Worm (Caenorhabditis elegans) whole organism, young adult: Measurements from ENCODE around the gene F44E2.10.

Experiments used
- B0336.3 ChIP-seq: fragments of 200-800 bp; sonication (Bioruptor generic); IDR thresholded peaks from 2 replicates; pipeline ENCODE4 v1.3.6; 2022; ENCODE audit warnings: missing genetic modification characterization, missing compliant biosample characterization
- D2030.7 ChIP-seq: fragments of 200-800 bp; sonication (Bioruptor generic); IDR thresholded peaks from 2 replicates; pipeline ENCODE4 v1.3.6; 2022; ENCODE audit warnings: missing genetic modification reagents, missing genetic modification characterization, missing compliant biosample characterization
- F49E8.2 ChIP-seq: sonication (generic microtip); optimal IDR thresholded peaks from 3 replicates; lab custom pipeline; 2017; ENCODE audit warnings: missing genetic modification characterization, mild to moderate bottlenecking, missing compliant biosample characterization, antibody characterized with exemption, moderate library complexity; ENCODE audit not compliant: insufficient read depth
- K11D2.4 ChIP-seq: fragments of 200-800 bp; sonication (Bioruptor generic); IDR thresholded peaks from 2 replicates; pipeline ENCODE4 v1.3.6; 2022; ENCODE audit warnings: missing genetic modification reagents, missing genetic modification characterization, missing compliant biosample characterization
- K12H6.12 ChIP-seq: fragments of 200-800 bp; sonication (Bioruptor generic); optimal IDR thresholded peaks from 2 replicates; lab custom pipeline; 2018; ENCODE audit warnings: mild to moderate bottlenecking, missing genetic modification characterization, missing compliant biosample characterization
- T07F8.4 ChIP-seq: sonication (generic microtip); optimal IDR thresholded peaks from 2 replicates; lab custom pipeline; 2016; ENCODE audit warnings: mild to moderate bottlenecking, missing genetic modification characterization, moderate library complexity, missing compliant biosample characterization
- T26A5.8 ChIP-seq: sonication (generic microtip); optimal IDR thresholded peaks from 2 replicates; lab custom pipeline; 2016; ENCODE audit warnings: missing genetic modification characterization, missing compliant biosample characterization
- Y53F4B.3 ChIP-seq: fragments of 200-800 bp; sonication (Bioruptor generic); IDR thresholded peaks from 2 replicates; pipeline ENCODE4 v1.3.6; 2022; ENCODE audit warnings: missing genetic modification reagents, missing genetic modification characterization, missing compliant biosample characterization
- Y53G8AR.9 ChIP-seq: fragments of 200-800 bp; sonication (Bioruptor generic); conservative IDR thresholded peaks from 2 replicates; pipeline ENCODE4 v1.3.6; 2022; ENCODE audit warnings: missing genetic modification reagents, missing genetic modification characterization, missing compliant biosample characterization
- Y56A3A.18 ChIP-seq: fragments of 200-800 bp; sonication (Bioruptor generic); IDR thresholded peaks from 2 replicates; pipeline ENCODE4 v1.3.6; 2022; ENCODE audit warnings: missing genetic modification reagents, missing genetic modification characterization, missing compliant biosample characterization
- Y67H2A.10 ChIP-seq: fragments of 200-800 bp; sonication (Bioruptor generic); conservative IDR thresholded peaks from 2 replicates; pipeline ENCODE4 v1.3.6; 2022; ENCODE audit warnings: missing genetic modification reagents, missing genetic modification characterization, missing compliant biosample characterization
- Y79H2A.3 ChIP-seq: fragments of 200-800 bp; sonication (Bioruptor generic); conservative IDR thresholded peaks from 2 replicates; pipeline ENCODE4 v1.3.6; 2022; ENCODE audit warnings: missing genetic modification reagents, missing genetic modification characterization, missing compliant biosample characterization
- athp-1 ChIP-seq: sonication (generic microtip); optimal IDR thresholded peaks from 2 replicates; lab custom pipeline; 2017; ENCODE audit warnings: mild to moderate bottlenecking, missing genetic modification characterization, missing compliant biosample characterization
- attf-5 ChIP-seq: fragments of 200-800 bp; sonication (Bioruptor generic); optimal IDR thresholded peaks from 2 replicates; lab custom pipeline; 2018; ENCODE audit warnings: mild to moderate bottlenecking, missing genetic modification characterization, missing compliant biosample characterization
- cebp-1 ChIP-seq, 2 experiments: fragments of 200-800 bp in 1 of 2; sonication (Bioruptor generic) in 1 of 2; sonication (generic microtip) in 1 of 2; IDR thresholded peaks in 1 of 2; optimal IDR thresholded peaks in 1 of 2; 2 replicates each; pipeline versions ENCODE4 v1.3.6 to Lab custom; 2017 to 2022; ENCODE audit warnings: missing compliant biosample characterization in 2 of 2, missing genetic modification characterization in 2 of 2, mild to moderate bottlenecking in 1 of 2, missing genetic modification reagents in 1 of 2, moderate library complexity in 1 of 2
- ceh-100 ChIP-seq: fragments of 200-800 bp; sonication (Bioruptor generic); IDR thresholded peaks from 2 replicates; pipeline ENCODE4 v1.3.6; 2022; ENCODE audit warnings: missing genetic modification reagents, missing genetic modification characterization, missing compliant biosample characterization
- ceh-58 ChIP-seq: fragments of 200-800 bp; sonication (Bioruptor generic); IDR thresholded peaks from 2 replicates; pipeline ENCODE4 v1.3.6; 2022; ENCODE audit warnings: missing genetic modification characterization, missing compliant biosample characterization
- chd-7 ChIP-seq: sonication (generic microtip); optimal IDR thresholded peaks from 2 replicates; lab custom pipeline; 2016; ENCODE audit warnings: mild to moderate bottlenecking, missing genetic modification characterization, moderate library complexity, missing compliant biosample characterization
- efl-1 ChIP-seq: fragments of 150-350 bp; optimal IDR thresholded peaks from 2 replicates; lab custom pipeline; 2014; ENCODE audit warnings: missing biosample characterization, missing genetic modification reagents, missing genetic modification characterization
- egrh-3 ChIP-seq: fragments of 200-800 bp; sonication (Bioruptor generic); IDR thresholded peaks from 2 replicates; pipeline ENCODE4 v1.3.6; 2022; ENCODE audit warnings: missing genetic modification reagents, missing genetic modification characterization, missing compliant biosample characterization
- ekl-4 ChIP-seq: fragments of 200-800 bp; sonication (Bioruptor generic); IDR thresholded peaks from 2 replicates; pipeline ENCODE4 v1.3.6; 2022; ENCODE audit warnings: missing genetic modification reagents, missing genetic modification characterization, missing compliant biosample characterization
- him-1 ChIP-seq: sonication (generic microtip); optimal IDR thresholded peaks from 2 replicates; lab custom pipeline; 2016; ENCODE audit warnings: missing genotype, missing genetic modification reagents, missing genetic modification characterization, missing compliant biosample characterization
- hlh-12 ChIP-seq: sonication (generic microtip); optimal IDR thresholded peaks from 2 replicates; lab custom pipeline; 2016; ENCODE audit warnings: missing genetic modification characterization, missing compliant biosample characterization
- hlh-26 ChIP-seq: fragments of 200-800 bp; sonication (Bioruptor generic); conservative IDR thresholded peaks from 2 replicates; pipeline ENCODE4 v1.3.6; 2022; ENCODE audit warnings: missing genetic modification reagents, missing genetic modification characterization, missing compliant biosample characterization
- hmg-20 ChIP-seq: fragments of 200-800 bp; sonication (Bioruptor generic); IDR thresholded peaks from 2 replicates; pipeline ENCODE4 v1.3.6; 2022; ENCODE audit warnings: missing genetic modification reagents, missing genetic modification characterization, missing compliant biosample characterization
- lag-1 ChIP-seq: fragments of 200-800 bp; sonication (Bioruptor generic); IDR thresholded peaks from 2 replicates; pipeline ENCODE4 v1.3.6; 2022; ENCODE audit warnings: missing genetic modification reagents, missing genetic modification characterization, missing compliant biosample characterization
- lin-26 ChIP-seq: fragments of 200-800 bp; sonication (Bioruptor generic); IDR thresholded peaks from 2 replicates; pipeline ENCODE4 v1.3.6; 2022; ENCODE audit warnings: missing genetic modification reagents, missing genetic modification characterization, missing compliant biosample characterization
- lir-1 ChIP-seq: fragments of 200-800 bp; sonication (Bioruptor generic); conservative IDR thresholded peaks from 2 replicates; pipeline ENCODE4 v1.3.6; 2022; ENCODE audit warnings: missing genetic modification reagents, missing genetic modification characterization, missing compliant biosample characterization
- lsy-27 ChIP-seq: sonication (generic microtip); optimal IDR thresholded peaks from 2 replicates; lab custom pipeline; 2017; ENCODE audit warnings: missing genetic modification characterization, mild to moderate bottlenecking, missing compliant biosample characterization, antibody characterized with exemption, missing genotype, borderline replicate concordance; ENCODE audit not compliant: insufficient read depth
- madf-3 ChIP-seq: fragments of 200-800 bp; sonication (Bioruptor generic); IDR thresholded peaks from 2 replicates; pipeline ENCODE4 v1.3.6; 2022; ENCODE audit warnings: missing genetic modification reagents, missing genetic modification characterization, missing compliant biosample characterization
- mel-28 ChIP-seq: sonication (generic microtip); optimal IDR thresholded peaks from 2 replicates; lab custom pipeline; 2016; ENCODE audit warnings: borderline replicate concordance, mild to moderate bottlenecking, missing genetic modification characterization, missing compliant biosample characterization
- mes-4 ChIP-seq: sonication (generic microtip); optimal IDR thresholded peaks from 2 replicates; lab custom pipeline; 2016; ENCODE audit warnings: missing genotype, missing genetic modification characterization, missing compliant biosample characterization
- nfya-1 ChIP-seq: sonication (generic microtip); optimal IDR thresholded peaks from 2 replicates; lab custom pipeline; 2017; ENCODE audit warnings: antibody characterized with exemption, missing compliant biosample characterization, missing genetic modification characterization, borderline replicate concordance; ENCODE audit not compliant: insufficient read depth
- nfyb-1 ChIP-seq: fragments of 200-800 bp; sonication (Bioruptor generic); IDR thresholded peaks from 2 replicates; pipeline ENCODE4 v1.3.6; 2022; ENCODE audit warnings: missing genetic modification reagents, missing genetic modification characterization, missing compliant biosample characterization
- nhr-120 ChIP-seq: fragments of 200-800 bp; sonication (Bioruptor generic); IDR thresholded peaks from 2 replicates; pipeline ENCODE4 v1.3.6; 2022; ENCODE audit warnings: missing genetic modification characterization, missing compliant biosample characterization
- rcor-1 ChIP-seq: fragments of 200-800 bp; sonication (Bioruptor generic); IDR thresholded peaks from 2 replicates; pipeline ENCODE4 v1.3.6; 2022; ENCODE audit warnings: missing genetic modification reagents, missing genetic modification characterization, missing compliant biosample characterization
- rec-8 ChIP-seq, 2 experiments: sonication (generic microtip); optimal IDR thresholded peaks; 2 replicates each; lab custom pipeline; 2016; ENCODE audit warnings: mild to moderate bottlenecking in 2 of 2, missing genetic modification characterization in 2 of 2, missing genetic modification reagents in 2 of 2, missing genotype in 2 of 2, missing biosample characterization in 1 of 2, missing compliant biosample characterization in 1 of 2, moderate library complexity in 1 of 2
- rpc-1 ChIP-seq, 2 experiments: fragments of 150-350 bp in 1 of 2; sonication (generic microtip) in 1 of 2; optimal IDR thresholded peaks; 2 replicates each; lab custom pipeline; 2014 to 2018; ENCODE audit warnings: missing biosample characterization in 1 of 2, missing genetic modification characterization in 1 of 2, missing genetic modification reagents in 1 of 2, missing genotype in 1 of 2
- sea-2 ChIP-seq: fragments of 200-800 bp; sonication (Bioruptor generic); IDR thresholded peaks from 2 replicates; pipeline ENCODE4 v1.3.6; 2022; ENCODE audit warnings: missing genetic modification characterization, missing compliant biosample characterization
- zim-3 ChIP-seq: sonication (generic microtip); optimal IDR thresholded peaks from 2 replicates; lab custom pipeline; 2017; ENCODE audit warnings: mild to moderate bottlenecking, missing genetic modification characterization, moderate library complexity, missing compliant biosample characterization
- ztf-18 ChIP-seq: sonication (generic microtip); optimal IDR thresholded peaks from 2 replicates; lab custom pipeline; 2016; ENCODE audit warnings: missing genotype, mild to moderate bottlenecking, missing genetic modification characterization, missing compliant biosample characterization
- ztf-22 ChIP-seq: fragments of 200-800 bp; sonication (Bioruptor generic); optimal IDR thresholded peaks from 2 replicates; lab custom pipeline; 2018; ENCODE audit warnings: mild to moderate bottlenecking, missing genetic modification characterization, moderate library complexity, missing compliant biosample characterization

F44E2.10 gene

ce11 chrIII:8845114-8845513 is 14.2 kb upstream of the F44E2.10 start, which contains the start of gene F44E2.6 (continued):
- no peak for TF ChIP-seq mel-28
- TF ChIP-seq D2030.7 (GFP tag; lab: Robert Waterston, UW), result no peak
- no peak for TF ChIP-seq mes-4 (tag; lab: Kevin White, UChicago)
- TF ChIP-seq sea-2 (GFP tag; lab: Robert Waterston, UW), result no peak
- no peak for TF ChIP-seq athp-1 (tag; lab: Kevin White, UChicago)

ce11 chrIII:8844137-8844536 is 13.2 kb upstream of the F44E2.10 start:
- no peak for TF ChIP-seq chd-7
- no peak for TF ChIP-seq Y56A3A.18 (GFP tag; lab: Robert Waterston, UW)
- no peak for TF ChIP-seq Y79H2A.3 (GFP tag; lab: Robert Waterston, UW)
- TF ChIP-seq nhr-120 (GFP tag; lab: Robert Waterston, UW), result no peak
- no peak for TF ChIP-seq lag-1 (GFP tag; lab: Robert Waterston, UW)
- no peak for TF ChIP-seq ceh-58 (GFP tag; lab: Robert Waterston, UW)
- TF ChIP-seq Y67H2A.10 (GFP tag; lab: Robert Waterston, UW), result no peak
- no peak for TF ChIP-seq Y53F4B.3 (GFP tag; lab: Robert Waterston, UW)
- no peak for TF ChIP-seq nfyb-1 (GFP tag; lab: Robert Waterston, UW)
- TF ChIP-seq efl-1 (GFP tag; lab: Kevin White, UChicago), result no peak
- TF ChIP-seq him-1 (tag; lab: Kevin White, UChicago), result no peak
- no peak for TF ChIP-seq T07F8.4 (tag; lab: Kevin White, UChicago)
- TF ChIP-seq D2030.7 (GFP tag; lab: Robert Waterston, UW), result no peak
- no peak for TF ChIP-seq rpc-1 (optimal IDR thresholded peaks at IDR 0.05; lab: Kevin White, UChicago)
- TF ChIP-seq rpc-1 (tag; optimal IDR thresholded peaks at IDR 0.05; lab: Kevin White, UChicago), result no peak
- TF ChIP-seq ztf-18 (tag; lab: Kevin White, UChicago), result no peak
- no peak for TF ChIP-seq hmg-20 (GFP tag; lab: Robert Waterston, UW)
- TF ChIP-seq madf-3 (GFP tag; lab: Robert Waterston, UW), result no peak
- no peak for TF ChIP-seq attf-5 (GFP tag; lab: Kevin White, UChicago)
- TF ChIP-seq ekl-4 (GFP tag; lab: Robert Waterston, UW), result no peak
- no peak for TF ChIP-seq ztf-22 (GFP tag; lab: Kevin White, UChicago)

ce11 chrIII:8839813-8840212 is 8.9 kb upstream of the F44E2.10 start:
- no peak for TF ChIP-seq rcor-1 (GFP tag; lab: Robert Waterston, UW)
- TF ChIP-seq K11D2.4, result no peak
- no peak for TF ChIP-seq K12H6.12
- no peak for TF ChIP-seq hlh-12 (tag; lab: Kevin White, UChicago)
- TF ChIP-seq nfya-1, result no peak
- no peak for TF ChIP-seq hmg-20 (GFP tag; lab: Robert Waterston, UW)
- no peak for TF ChIP-seq cebp-1 (GFP tag; IDR thresholded peaks at IDR 0.05; lab: Robert Waterston, UW)
- TF ChIP-seq cebp-1 (tag; optimal IDR thresholded peaks at IDR 0.05; lab: Kevin White, UChicago), result no peak
- TF ChIP-seq zim-3, result no peak
- TF ChIP-seq lin-26, result no peak
- no peak for TF ChIP-seq egrh-3 (GFP tag; lab: Robert Waterston, UW)
- no peak for TF ChIP-seq Y53G8AR.9
- TF ChIP-seq lsy-27 (tag; lab: Kevin White, UChicago), result no peak
- no peak for TF ChIP-seq lir-1
- no peak for TF ChIP-seq ceh-100 (GFP tag; lab: Robert Waterston, UW)
- no peak for TF ChIP-seq ekl-4 (GFP tag; lab: Robert Waterston, UW)
- TF ChIP-seq F49E8.2, result no peak
- no peak for TF ChIP-seq hlh-26 (GFP tag; lab: Robert Waterston, UW)
- TF ChIP-seq T26A5.8 (tag; lab: Kevin White, UChicago), result no peak
- TF ChIP-seq B0336.3, result no peak
- TF ChIP-seq rec-8 (tag; optimal IDR thresholded peaks at IDR 0.05; lab: Kevin White, UChicago), result no peak
